Fruit fly (Drosophila melanogaster) whole organism, prepupa: Measurements from ENCODE around the gene CG17806.

Experiments used
- CG10631 ChIP-seq: fragments of 200-800 bp; sonication (Bioruptor generic); optimal IDR thresholded peaks from 2 replicates; lab custom pipeline; 2016; ENCODE audit warnings: missing biosample characterization, missing genetic modification characterization
- CG10669 ChIP-seq: fragments of 200-800 bp; sonication (Bioruptor generic); optimal IDR thresholded peaks from 3 replicates; lab custom pipeline; 2018; ENCODE audit warnings: missing biosample characterization, mild to moderate bottlenecking, missing genetic modification characterization, moderate library complexity
- CG11294 ChIP-seq: fragments of 200-800 bp; sonication (Bioruptor generic); IDR thresholded peaks from 2 replicates; pipeline ENCODE4 v1.3.6; 2022; ENCODE audit warnings: missing biosample characterization, missing genetic modification characterization
- CG11762 ChIP-seq: fragments of 200-800 bp; sonication (Bioruptor generic); optimal IDR thresholded peaks from 3 replicates; lab custom pipeline; 2016; ENCODE audit warnings: missing biosample characterization, missing genetic modification characterization; ENCODE audit not compliant: insufficient read depth
- CG11902 ChIP-seq: fragments of 200-800 bp; sonication (Bioruptor generic); optimal IDR thresholded peaks from 3 replicates; lab custom pipeline; 2016; ENCODE audit warnings: missing biosample characterization, missing genetic modification characterization
- CG15336 ChIP-seq: fragments of 200-800 bp; sonication (Bioruptor generic); IDR thresholded peaks from 2 replicates; pipeline ENCODE4 v1.3.6; 2022; ENCODE audit warnings: missing biosample characterization, missing genetic modification characterization
- CG1621 ChIP-seq: fragments of 200-800 bp; sonication (Bioruptor generic); optimal IDR thresholded peaks from 3 replicates; lab custom pipeline; 2018; ENCODE audit warnings: missing biosample characterization, mild to moderate bottlenecking, missing genetic modification characterization
- CG16779 ChIP-seq: fragments of 200-800 bp; sonication (Bioruptor generic); optimal IDR thresholded peaks from 3 replicates; lab custom pipeline; 2017; ENCODE audit warnings: missing biosample characterization, mild to moderate bottlenecking, missing genetic modification characterization
- CG3032 ChIP-seq: fragments of 200-800 bp; optimal IDR thresholded peaks from 2 replicates; lab custom pipeline; 2019; ENCODE audit warnings: missing biosample characterization, mild to moderate bottlenecking, missing genetic modification characterization, moderate library complexity
- CG31627 ChIP-seq: fragments of 200-800 bp; sonication (Bioruptor generic); optimal IDR thresholded peaks from 3 replicates; lab custom pipeline; 2016; ENCODE audit warnings: missing biosample characterization, missing genetic modification characterization
- CG34406 ChIP-seq: fragments of 200-800 bp; sonication (Bioruptor generic); optimal IDR thresholded peaks from 3 replicates; lab custom pipeline; 2016; ENCODE audit warnings: missing biosample characterization, missing genetic modification characterization
- CG3919 ChIP-seq: fragments of 200-800 bp; sonication (Bioruptor generic); optimal IDR thresholded peaks from 3 replicates; lab custom pipeline; 2016; ENCODE audit warnings: missing biosample characterization, missing genetic modification characterization
- CG4318 ChIP-seq: fragments of 200-800 bp; sonication (Bioruptor generic); optimal IDR thresholded peaks from 3 replicates; lab custom pipeline; 2017; ENCODE audit warnings: missing biosample characterization, mild to moderate bottlenecking, missing genetic modification characterization
- CG6163 ChIP-seq: fragments of 200-800 bp; sonication (Bioruptor generic); IDR thresholded peaks from 3 replicates; pipeline ENCODE4 v1.3.6; 2022; ENCODE audit warnings: missing biosample characterization, missing genetic modification characterization
- CG6276 ChIP-seq: fragments of 200-800 bp; sonication (Bioruptor generic); optimal IDR thresholded peaks from 2 replicates; lab custom pipeline; 2017; ENCODE audit warnings: missing biosample characterization, mild to moderate bottlenecking, missing genetic modification characterization
- CG6808 ChIP-seq: fragments of 200-800 bp; sonication (Bioruptor generic); optimal IDR thresholded peaks from 3 replicates; lab custom pipeline; 2017; ENCODE audit warnings: missing biosample characterization, missing genetic modification characterization, mild to moderate bottlenecking, moderate library complexity, missing genetic modification reagents
- CG6854 ChIP-seq: fragments of 200-800 bp; sonication (Bioruptor generic); optimal IDR thresholded peaks from 2 replicates; lab custom pipeline; 2017; ENCODE audit warnings: missing biosample characterization, mild to moderate bottlenecking, missing genetic modification characterization
- CG7368 ChIP-seq: fragments of 200-800 bp; sonication (Bioruptor generic); optimal IDR thresholded peaks from 3 replicates; lab custom pipeline; 2016; ENCODE audit warnings: missing biosample characterization, missing genetic modification characterization
- CG8119 ChIP-seq: fragments of 200-800 bp; sonication (Bioruptor generic); IDR thresholded peaks from 3 replicates; pipeline ENCODE4 v1.3.6; 2022; ENCODE audit warnings: missing biosample characterization, missing genetic modification characterization
- CG8632 ChIP-seq: fragments of 200-800 bp; sonication (Bioruptor generic); optimal IDR thresholded peaks from 3 replicates; lab custom pipeline; 2016; ENCODE audit warnings: missing biosample characterization, missing genetic modification characterization
- CG9139 ChIP-seq: fragments of 200-800 bp; sonication (Bioruptor generic); optimal IDR thresholded peaks from 3 replicates; lab custom pipeline; 2017; ENCODE audit warnings: missing biosample characterization, mild to moderate bottlenecking, missing genetic modification characterization
- Eip75B ChIP-seq: fragments of 200-800 bp; sonication (Bioruptor generic); optimal IDR thresholded peaks from 3 replicates; lab custom pipeline; 2016; ENCODE audit warnings: missing biosample characterization, missing genetic modification characterization
- Eip78C ChIP-seq: fragments of 200-800 bp; sonication (Bioruptor generic); peaks from one replicate; lab custom pipeline; 2016; ENCODE audit warnings: missing biosample characterization, missing genetic modification characterization
- Eip93F ChIP-seq: fragments of 200-800 bp; sonication (Bioruptor generic); optimal IDR thresholded peaks from 2 replicates; lab custom pipeline; 2016; ENCODE audit warnings: missing biosample characterization, mild to moderate bottlenecking, missing genetic modification characterization
- Gug ChIP-seq: fragments of 200-800 bp; sonication (Bioruptor generic); IDR thresholded peaks from 2 replicates; pipeline ENCODE4 v1.3.6; 2022; ENCODE audit warnings: missing biosample characterization, missing genetic modification characterization
- Hr38 ChIP-seq: sonication (Bioruptor generic); optimal IDR thresholded peaks from 2 replicates; lab custom pipeline; 2016; ENCODE audit warnings: missing biosample characterization, missing genetic modification characterization
- Hr4 ChIP-seq: fragments of 200-800 bp; sonication (Bioruptor generic); optimal IDR thresholded peaks from 3 replicates; lab custom pipeline; 2016; ENCODE audit warnings: missing biosample characterization, missing genetic modification characterization
- Met ChIP-seq: fragments of 200-800 bp; sonication (Bioruptor generic); optimal IDR thresholded peaks from 3 replicates; lab custom pipeline; 2016; ENCODE audit warnings: missing biosample characterization, missing genetic modification characterization
- Sox14 ChIP-seq: fragments of 200-800 bp; sonication (Bioruptor generic); optimal IDR thresholded peaks from 3 replicates; lab custom pipeline; 2016; ENCODE audit warnings: missing biosample characterization, missing genetic modification characterization
- Sox15 ChIP-seq: fragments of 200-800 bp; sonication (Bioruptor generic); optimal IDR thresholded peaks from 3 replicates; lab custom pipeline; 2016; ENCODE audit warnings: missing biosample characterization, missing genetic modification characterization
- achi ChIP-seq: fragments of 200-800 bp; sonication (Bioruptor generic); optimal IDR thresholded peaks from 3 replicates; lab custom pipeline; 2016; ENCODE audit warnings: missing biosample characterization, missing genetic modification characterization
- dac ChIP-seq: fragments of 200-800 bp; sonication (Bioruptor generic); optimal IDR thresholded peaks from 2 replicates; lab custom pipeline; 2017; ENCODE audit warnings: missing biosample characterization, mild to moderate bottlenecking, missing genetic modification characterization
- eg ChIP-seq: fragments of 200-800 bp; sonication (Bioruptor generic); IDR thresholded peaks from 3 replicates; pipeline ENCODE4 v1.3.6; 2022; ENCODE audit warnings: missing biosample characterization, missing genetic modification characterization
- fd59A ChIP-seq: fragments of 200-800 bp; sonication (Bioruptor generic); optimal IDR thresholded peaks from 2 replicates; lab custom pipeline; 2017; ENCODE audit warnings: missing biosample characterization, mild to moderate bottlenecking, missing genetic modification characterization, missing genetic modification reagents
- fd85E ChIP-seq: fragments of 200-800 bp; sonication (Bioruptor generic); optimal IDR thresholded peaks from 3 replicates; lab custom pipeline; 2016; ENCODE audit warnings: missing biosample characterization, missing genetic modification characterization
- fkh ChIP-seq: fragments of 200-800 bp; sonication (Bioruptor generic); optimal IDR thresholded peaks from 3 replicates; lab custom pipeline; 2017; ENCODE audit warnings: missing biosample characterization, mild to moderate bottlenecking, missing genetic modification characterization, moderate library complexity
- lz ChIP-seq: fragments of 200-800 bp; sonication (Bioruptor generic); optimal IDR thresholded peaks from 3 replicates; lab custom pipeline; 2016; ENCODE audit warnings: missing biosample characterization, missing genetic modification characterization
- net ChIP-seq: fragments of 200-800 bp; sonication (Bioruptor generic); optimal IDR thresholded peaks from 3 replicates; lab custom pipeline; 2016; ENCODE audit warnings: missing biosample characterization, missing genetic modification characterization
- spab ChIP-seq: fragments of 200-800 bp; sonication (Bioruptor generic); optimal IDR thresholded peaks from 2 replicates; lab custom pipeline; 2017; ENCODE audit warnings: missing biosample characterization, mild to moderate bottlenecking, missing genetic modification characterization, missing genetic modification reagents
- ss ChIP-seq, 2 experiments: fragments of 200-800 bp; sonication (Bioruptor generic); optimal IDR thresholded peaks; 2 replicates in 1 of 2; 3 replicates in 1 of 2; lab custom pipeline; 2017 to 2018; ENCODE audit warnings: mild to moderate bottlenecking in 2 of 2, missing biosample characterization in 2 of 2, missing genetic modification characterization in 2 of 2, moderate library complexity in 1 of 2
- topi ChIP-seq: fragments of 200-800 bp; sonication (Bioruptor generic); optimal IDR thresholded peaks from 3 replicates; lab custom pipeline; 2016; ENCODE audit warnings: missing biosample characterization, missing genetic modification characterization
- vri ChIP-seq: fragments of 200-800 bp; sonication (Bioruptor generic); optimal IDR thresholded peaks from 3 replicates; lab custom pipeline; 2016; ENCODE audit warnings: missing biosample characterization, mild to moderate bottlenecking, missing genetic modification characterization

The CG17806 gene

DNA sequence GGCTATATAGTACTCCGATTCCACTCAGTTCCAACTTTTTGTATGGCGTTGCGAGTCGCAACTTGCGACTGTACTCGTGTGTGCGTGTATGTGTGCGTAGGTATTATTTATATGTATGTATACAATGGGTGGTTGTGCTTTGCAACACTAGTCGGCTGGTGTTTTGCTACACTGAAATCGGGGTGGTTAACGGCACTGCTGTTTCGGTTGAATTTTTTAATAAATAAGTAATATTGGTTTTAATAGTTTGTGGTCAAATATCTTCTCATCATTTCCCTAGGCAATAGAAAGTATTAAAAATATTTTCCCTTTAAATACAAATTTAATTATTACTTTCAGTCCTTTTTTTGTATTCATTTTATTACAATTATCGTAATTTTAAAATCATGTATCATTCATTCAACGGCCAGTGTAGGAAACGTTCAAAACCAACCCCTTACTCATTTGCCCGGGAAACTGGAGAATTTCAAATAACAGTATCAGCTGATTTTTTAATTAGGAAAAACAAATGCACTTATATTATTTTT, 4.8 kb downstream of the CG17806 start, which contains the start of gene CG7379 (continued):
- TF ChIP-seq CG4318 (GFP tag; lab: Kevin White, UChicago): no peak
- TF ChIP-seq eg (GFP tag; lab: Robert Waterston, UW): peak; percentile 51; the same call in 2 of the 3 replicates
- peak; percentile 70 for TF ChIP-seq CG10669 (GFP tag; lab: Kevin White, UChicago)
- peak; percentile 89 for TF ChIP-seq lz
- TF ChIP-seq ss (GFP tag; optimal IDR thresholded peaks at IDR 0.05; lab: Kevin White, UChicago): peak in 1 of 2 experiments; percentile 77
- TF ChIP-seq CG9139 (GFP tag; lab: Kevin White, UChicago): no peak
- TF ChIP-seq CG6808 (GFP tag; lab: Kevin White, UChicago): peak; percentile 57
- TF ChIP-seq CG11902: peak; percentile 76

DNA sequence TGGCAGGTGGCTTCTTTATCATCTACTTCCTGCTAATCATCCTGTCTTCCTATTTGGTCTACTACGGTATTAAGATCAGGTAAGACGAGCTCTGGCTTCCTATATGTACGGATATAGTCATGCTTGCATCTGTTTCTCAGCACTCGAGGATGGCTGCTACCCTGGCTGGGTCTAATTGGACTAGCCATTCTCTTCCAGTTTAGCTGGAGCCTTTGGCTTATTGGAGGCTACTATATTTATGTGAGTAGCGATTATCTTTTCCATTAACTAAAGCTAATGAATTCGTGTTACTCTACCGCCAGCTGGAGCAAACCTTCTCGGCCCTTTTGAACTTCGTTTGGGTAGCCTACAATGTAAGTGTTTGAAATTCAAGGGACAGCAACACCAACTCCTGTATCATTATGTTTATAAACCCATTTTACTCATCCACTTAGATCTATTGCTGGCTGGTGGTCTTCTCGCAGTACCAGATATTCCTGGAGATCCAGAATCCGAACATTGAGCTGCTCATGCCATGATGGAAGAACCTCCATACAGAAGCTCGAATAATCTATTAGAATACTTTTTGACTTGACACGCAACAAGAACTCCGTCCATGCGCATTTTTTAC, 7.4 kb downstream of the CG17806 start:
- TF ChIP-seq CG6276 (GFP tag; lab: Kevin White, UChicago) (no peak), ss (GFP tag; optimal IDR thresholded peaks at IDR 0.05; lab: Kevin White, UChicago) (no peak), Eip78C (GFP tag; lab: Kevin White, UChicago) (no peak), Hr38 (GFP tag; lab: Kevin White, UChicago) (no peak), Met (GFP tag; lab: Kevin White, UChicago) (no peak), CG16779 (no peak), CG6854 (no peak), CG7368 (GFP tag; lab: Kevin White, UChicago) (no peak), CG11762 (no peak), fd85E (GFP tag; lab: Kevin White, UChicago) (no peak), CG10669 (GFP tag; lab: Kevin White, UChicago) (no peak), spab (GFP tag; lab: Kevin White, UChicago) (no peak), achi (GFP tag; lab: Kevin White, UChicago) (no peak), CG10631 (GFP tag; lab: Kevin White, UChicago) (no peak), CG3919 (no peak), Hr4 (GFP tag; lab: Kevin White, UChicago) (no peak), vri (GFP tag; lab: Kevin White, UChicago) (no peak)

dm6 chr3R:17795075-17795420, 8.0 kb downstream of the CG17806 start, which contains the start of gene pasi1:
pasi1 (plus strand) TSS chr3R:17795075.
- TF ChIP-seq CG1621 (tag; lab: Kevin White, UChicago) (peak; percentile 57), Gug (no peak)

DNA sequence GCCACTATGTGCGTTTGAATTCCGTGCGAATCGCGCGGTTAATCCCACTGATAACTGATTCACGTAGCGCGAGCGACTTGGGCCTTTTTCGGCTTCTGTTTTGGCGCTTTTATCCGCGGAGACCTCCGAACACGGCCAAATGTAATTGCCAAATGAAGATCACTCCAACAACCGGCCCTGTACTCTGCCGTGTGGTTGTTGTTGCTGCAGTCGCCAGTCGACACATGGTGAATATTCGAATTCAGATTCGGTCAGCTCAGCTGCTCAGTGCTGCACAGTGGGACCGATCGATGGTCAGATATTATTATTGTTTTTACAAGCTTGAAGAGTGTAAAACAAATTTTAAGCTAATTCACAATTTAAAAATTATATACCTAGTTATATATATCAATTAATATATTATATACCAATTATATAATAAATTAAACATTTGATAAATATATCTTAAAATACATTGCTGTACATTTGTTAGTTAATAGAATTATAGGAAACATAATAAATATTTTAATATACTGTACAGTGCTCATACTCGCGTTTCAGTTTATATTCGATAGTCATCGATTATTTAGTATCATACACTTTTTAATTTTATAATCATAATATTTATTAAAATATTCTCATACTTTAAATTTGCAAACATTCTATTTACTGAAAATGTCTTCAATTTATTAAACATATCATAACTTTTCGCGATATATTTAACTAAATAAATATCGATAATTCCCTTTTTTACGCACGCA, 8.6 kb downstream of the CG17806 start, which contains the start of gene CG43102:
CG43102 (minus strand) TSS at position 156 of the 740 bp plus-strand sequence.
- peak; percentile 7 for TF ChIP-seq CG9139 (GFP tag; lab: Kevin White, UChicago)
- TF ChIP-seq CG31627 (GFP tag; lab: Kevin White, UChicago): peak; percentile 42
- TF ChIP-seq Hr38 (GFP tag; lab: Kevin White, UChicago): no peak
- peak; percentile 69; the same call in 2 of the 3 replicates for TF ChIP-seq CG8119 (GFP tag; lab: Robert Waterston, UW)
- TF ChIP-seq Eip75B (GFP tag; lab: Kevin White, UChicago): peak; percentile 4
- TF ChIP-seq Hr4 (GFP tag; lab: Kevin White, UChicago): peak; percentile 50
- peak; percentile 68 for TF ChIP-seq CG8632 (GFP tag; lab: Kevin White, UChicago)
- peak; percentile 74 for TF ChIP-seq CG34406 (GFP tag; lab: Kevin White, UChicago)
- TF ChIP-seq CG3032 (tag; lab: Kevin White, UChicago): peak; percentile 45
- TF ChIP-seq Sox15 (GFP tag; lab: Kevin White, UChicago): peak; percentile 16
- peak; percentile 53 for TF ChIP-seq Sox14
- TF ChIP-seq CG11294 (GFP tag; lab: Robert Waterston, UW): peak; percentile 54
- TF ChIP-seq fd59A (GFP tag; lab: Kevin White, UChicago): no peak
- 0 out of 2 replicates have a peak, but pooled peaks have one; percentile 23 for TF ChIP-seq Gug
- TF ChIP-seq CG6276 (GFP tag; lab: Kevin White, UChicago): no peak
- TF ChIP-seq Eip78C (GFP tag; lab: Kevin White, UChicago): peak; percentile 92
- peak; percentile 50 for TF ChIP-seq topi (GFP tag; lab: Kevin White, UChicago)
- TF ChIP-seq CG10669 (GFP tag; lab: Kevin White, UChicago): peak; percentile 43
- TF ChIP-seq dac (GFP tag; lab: Kevin White, UChicago): peak; percentile 11
- peak; percentile 27 for TF ChIP-seq Eip93F (GFP tag; lab: Kevin White, UChicago)
- peak; percentile 71 for TF ChIP-seq CG15336 (GFP tag; lab: Robert Waterston, UW)
- TF ChIP-seq CG6808 (GFP tag; lab: Kevin White, UChicago): peak; percentile 26
- TF ChIP-seq CG6163 (GFP tag; lab: Robert Waterston, UW): peak; percentile 88
- TF ChIP-seq CG1621 (tag; lab: Kevin White, UChicago): peak; percentile 29
- TF ChIP-seq Met (GFP tag; lab: Kevin White, UChicago): peak; percentile 69
- peak; percentile 74 for TF ChIP-seq net (GFP tag; lab: Kevin White, UChicago)
- TF ChIP-seq CG3919: peak; percentile 85
- no peak for TF ChIP-seq fkh
- TF ChIP-seq vri (GFP tag; lab: Kevin White, UChicago): peak; percentile 50
